Fruit fly (Drosophila melanogaster): Measurements from ENCODE around the gene CG10333.

The CG10333 gene

dm6 chr2L:18638945-18639344, 32.3 kb downstream of the CG10333 start:
- TF ChIP-seq bab1 (GFP tag; optimal IDR thresholded peaks at IDR 0.05) (no peak), CG7045 (GFP tag; optimal IDR thresholded peaks at IDR 0.05) (no peak), CG7101 (tag; optimal IDR thresholded peaks at IDR 0.05) (no peak), CG5204 (GFP tag; optimal IDR thresholded peaks at IDR 0.05) (no peak), cnc (optimal IDR thresholded peaks at IDR 0.05) (no peak), Hr96 (GFP tag; optimal IDR thresholded peaks at IDR 0.05) (no peak), kay (GFP tag; ENCODE audit: borderline replicate concordance) (no peak), CG11617 (GFP tag; optimal IDR thresholded peaks at IDR 0.05) (no peak), CG12768 (GFP tag; optimal IDR thresholded peaks at IDR 0.05) (no peak), CG33017 (tag; optimal IDR thresholded peaks at IDR 0.05) (no peak), toe (GFP tag; optimal IDR thresholded peaks at IDR 0.05) (no peak), Mnt (GFP tag; optimal IDR thresholded peaks at IDR 0.05) (no peak), Crg-1 (GFP tag; optimal IDR thresholded peaks at IDR 0.05) (no peak), pad (GFP tag; optimal IDR thresholded peaks at IDR 0.05) (no peak), CG1620 (GFP tag; optimal IDR thresholded peaks at IDR 0.05) (no peak)

DNA sequence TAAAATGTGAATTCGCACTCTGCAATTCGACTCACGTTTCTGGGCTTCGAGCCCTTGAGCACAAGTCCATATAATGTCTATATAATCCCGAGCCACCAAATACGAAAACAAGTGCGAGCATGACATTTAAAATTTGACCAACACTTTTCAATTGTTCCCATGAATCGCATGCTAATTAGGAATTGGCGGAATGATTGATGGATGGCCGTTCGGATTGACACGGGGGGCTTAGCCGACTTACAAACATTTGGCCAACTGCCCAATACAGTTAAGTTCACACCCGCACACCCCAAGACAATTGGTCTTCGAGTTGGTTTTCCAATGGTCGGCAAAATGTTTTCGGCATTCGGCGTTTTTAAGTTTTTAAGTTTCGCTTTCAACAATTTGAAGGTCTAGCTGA, 34.5 kb downstream of the CG10333 start:
- TF ChIP-seq tj (GFP tag; optimal IDR thresholded peaks at IDR 0.05) (peak; percentile 6), cnc (optimal IDR thresholded peaks at IDR 0.05) (no peak), ovo (GFP tag; optimal IDR thresholded peaks at IDR 0.05) (no peak), cic (GFP tag; optimal IDR thresholded peaks at IDR 0.05) (no peak), CG14711 (tag; optimal IDR thresholded peaks at IDR 0.05) (no peak)

DNA sequence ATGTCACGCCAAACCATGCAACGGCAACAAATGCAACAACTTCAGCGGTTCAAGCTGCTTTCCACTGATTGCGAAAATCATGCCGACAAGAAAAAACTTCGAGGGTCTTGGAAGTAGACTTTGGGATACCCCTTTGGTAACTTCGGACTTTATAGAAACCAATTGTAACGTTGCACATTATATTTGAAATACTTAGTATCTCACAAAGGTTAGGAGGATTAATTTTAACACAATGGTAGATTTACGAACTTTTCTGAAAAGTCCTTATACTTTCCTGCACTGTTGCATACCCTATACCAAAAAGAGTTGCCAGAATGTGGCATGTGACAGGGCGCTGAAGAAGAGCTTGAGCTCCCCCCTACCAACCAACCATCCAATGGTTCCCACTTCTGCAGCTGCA, 38.8 kb downstream of the CG10333 start:
- TF ChIP-seq CG12768 (GFP tag; optimal IDR thresholded peaks at IDR 0.05) (no peak), CG11617 (GFP tag; optimal IDR thresholded peaks at IDR 0.05) (no peak), CG5204 (GFP tag; optimal IDR thresholded peaks at IDR 0.05) (no peak), kay (GFP tag; ENCODE audit: borderline replicate concordance) (no peak), CG14711 (tag; optimal IDR thresholded peaks at IDR 0.05) (no peak), CG7101 (tag; optimal IDR thresholded peaks at IDR 0.05) (no peak), CG1620 (GFP tag; optimal IDR thresholded peaks at IDR 0.05) (no peak), CG7045 (GFP tag; optimal IDR thresholded peaks at IDR 0.05) (no peak), toe (GFP tag; optimal IDR thresholded peaks at IDR 0.05) (no peak), CG33017 (tag; optimal IDR thresholded peaks at IDR 0.05) (no peak), pad (GFP tag; optimal IDR thresholded peaks at IDR 0.05) (no peak), ovo (GFP tag; optimal IDR thresholded peaks at IDR 0.05) (no peak), Clk (GFP tag; optimal IDR thresholded peaks at IDR 0.05) (no peak), cnc (optimal IDR thresholded peaks at IDR 0.05) (no peak)

DNA sequence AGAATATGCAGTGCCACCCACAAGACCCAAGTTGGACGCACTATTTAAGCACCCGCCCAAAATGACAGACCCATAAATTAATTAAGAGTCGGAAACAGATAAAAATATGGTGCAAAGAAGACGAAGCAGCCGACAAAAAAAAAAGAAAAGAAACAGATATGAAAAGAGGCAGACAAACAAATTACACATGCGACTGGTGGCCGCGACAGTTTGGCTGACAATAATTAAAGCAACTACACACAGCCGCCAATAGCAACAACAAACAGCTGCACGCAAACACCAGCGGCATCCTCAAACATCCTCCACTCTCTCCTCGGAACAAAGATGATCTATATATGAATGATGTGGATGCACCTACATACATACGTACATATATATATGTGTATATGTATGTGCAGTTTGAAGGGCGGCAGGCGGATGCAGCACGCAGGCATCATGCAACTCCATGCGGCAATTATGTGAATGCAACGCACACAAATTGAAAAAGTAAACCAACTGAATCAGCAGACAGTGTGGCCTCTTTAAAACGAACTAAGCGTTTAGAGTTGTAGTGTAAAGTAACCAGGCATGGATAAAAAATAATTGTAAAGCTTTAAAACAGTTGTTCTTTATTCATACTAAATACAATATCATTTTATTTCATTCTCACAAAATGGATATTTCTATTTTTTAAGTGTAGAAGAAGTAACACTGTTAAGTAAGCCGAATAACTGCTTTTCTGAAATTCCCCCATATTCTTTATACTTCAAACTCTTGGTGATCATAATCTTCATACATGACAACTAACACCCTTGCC, 41.4 kb downstream of the CG10333 start:
- peak; percentile 20 for TF ChIP-seq kay (GFP tag; ENCODE audit: borderline replicate concordance)
- TF ChIP-seq CG5204 (GFP tag; optimal IDR thresholded peaks at IDR 0.05) = no peak

- TF ChIP-seq CG7101 (tag; optimal IDR thresholded peaks at IDR 0.05) = no peak
- TF ChIP-seq pad (GFP tag; optimal IDR thresholded peaks at IDR 0.05) = no peak
- no peak for TF ChIP-seq CG7045 (GFP tag; optimal IDR thresholded peaks at IDR 0.05)
- no peak for TF ChIP-seq Hr96 (GFP tag; optimal IDR thresholded peaks at IDR 0.05)
- TF ChIP-seq CG33017 (tag; optimal IDR thresholded peaks at IDR 0.05) = no peak
These were observed 46.2 kb downstream of the CG10333 start, which contains the start of gene Cyp310a1 for dm6 chr2L:18652663-18653327. Cyp310a1 (minus strand) TSS chr2L:18653010.

dm6 chr2L:18653328-18653675, 46.7 kb downstream of the CG10333 start:
- TF ChIP-seq Crg-1 (GFP tag; optimal IDR thresholded peaks at IDR 0.05) (no peak), CG7101 (tag; optimal IDR thresholded peaks at IDR 0.05) (no peak), CG14711 (tag; optimal IDR thresholded peaks at IDR 0.05) (peak; percentile 23), Hr96 (GFP tag; optimal IDR thresholded peaks at IDR 0.05) (no peak), CG11617 (GFP tag; optimal IDR thresholded peaks at IDR 0.05) (no peak), tj (GFP tag; optimal IDR thresholded peaks at IDR 0.05) (no peak)

- TF ChIP-seq pad (GFP tag; optimal IDR thresholded peaks at IDR 0.05) = no peak
- no peak for TF ChIP-seq CG7101 (tag; optimal IDR thresholded peaks at IDR 0.05)
- TF ChIP-seq toe (GFP tag; optimal IDR thresholded peaks at IDR 0.05) = no peak
- TF ChIP-seq cnc (optimal IDR thresholded peaks at IDR 0.05) = no peak
- no peak for TF ChIP-seq Clk (GFP tag; optimal IDR thresholded peaks at IDR 0.05)
- no peak for TF ChIP-seq CG14711 (tag; optimal IDR thresholded peaks at IDR 0.05)
- no peak for TF ChIP-seq ovo (GFP tag; optimal IDR thresholded peaks at IDR 0.05)
- no peak for TF ChIP-seq CG12768 (GFP tag; optimal IDR thresholded peaks at IDR 0.05)
- TF ChIP-seq Hr96 (GFP tag; optimal IDR thresholded peaks at IDR 0.05) = no peak
- no peak for TF ChIP-seq cic (GFP tag; optimal IDR thresholded peaks at IDR 0.05)
- no peak for TF ChIP-seq Crg-1 (GFP tag; optimal IDR thresholded peaks at IDR 0.05)
- no peak for TF ChIP-seq bab1 (GFP tag; optimal IDR thresholded peaks at IDR 0.05)
- no peak for TF ChIP-seq Mnt (GFP tag; optimal IDR thresholded peaks at IDR 0.05)
- TF ChIP-seq kay (GFP tag; ENCODE audit: borderline replicate concordance) = no peak
- TF ChIP-seq CG5204 (GFP tag; optimal IDR thresholded peaks at IDR 0.05) = no peak
- no peak for TF ChIP-seq CG11617 (GFP tag; optimal IDR thresholded peaks at IDR 0.05)
- TF ChIP-seq CG33017 (tag; optimal IDR thresholded peaks at IDR 0.05) = no peak
- no peak for TF ChIP-seq tj (GFP tag; optimal IDR thresholded peaks at IDR 0.05)
- no peak for TF ChIP-seq CG7045 (GFP tag; optimal IDR thresholded peaks at IDR 0.05)
These were observed 50.1 kb downstream of the CG10333 start for dm6 chr2L:18656691-18657237.
